Worm (Caenorhabditis elegans): ENCODE measurements around the gene W07A12.8.

Gene W07A12.8

DNA sequence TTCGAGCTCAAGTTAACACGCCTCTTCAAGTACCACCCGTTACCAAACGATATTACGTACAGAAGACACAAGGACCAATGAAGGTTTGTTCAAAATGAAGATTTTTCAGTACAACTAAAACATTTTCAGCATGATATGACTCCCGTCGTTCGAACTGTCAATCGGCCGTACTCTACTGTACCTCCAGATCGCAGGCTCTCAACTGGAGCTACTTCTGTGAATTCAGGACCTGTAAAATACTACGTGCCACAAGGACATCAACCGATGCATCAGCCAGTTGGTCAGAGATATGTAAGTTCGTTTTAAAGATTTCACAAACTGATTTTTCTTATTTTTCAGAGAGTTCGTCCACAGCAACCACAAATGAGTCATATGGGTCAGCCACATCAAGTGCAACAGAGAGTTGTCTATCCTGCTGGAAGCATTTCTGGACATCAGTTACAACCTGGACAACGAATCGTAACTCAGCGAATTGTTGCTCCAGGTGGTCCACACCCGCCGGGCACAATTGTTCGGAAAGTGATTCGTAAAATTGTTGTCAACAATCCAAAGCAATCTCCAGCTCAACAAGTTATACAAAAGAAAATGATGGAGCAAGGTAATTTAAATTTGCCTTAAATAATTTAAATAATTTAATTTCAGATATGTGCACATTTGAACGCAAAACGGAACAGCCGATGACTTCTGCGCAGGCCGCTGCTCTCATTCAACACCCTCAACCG is 6.0 kb upstream of the W07A12.8 start:
- no peak for TF ChIP-seq M03D4.4 (tag; optimal IDR thresholded peaks at IDR 0.05)
- TF ChIP-seq ces-1 (GFP tag; optimal IDR thresholded peaks at IDR 0.05) = no peak
- TF ChIP-seq nhr-76 (tag; optimal IDR thresholded peaks at IDR 0.05) = no peak
- no peak for TF ChIP-seq flh-1 (GFP tag; optimal IDR thresholded peaks at IDR 0.05)
- TF ChIP-seq zip-8 (tag; optimal IDR thresholded peaks at IDR 0.05) = no peak
- no peak for TF ChIP-seq snpc-4 (tag; optimal IDR thresholded peaks at IDR 0.05)

DNA sequence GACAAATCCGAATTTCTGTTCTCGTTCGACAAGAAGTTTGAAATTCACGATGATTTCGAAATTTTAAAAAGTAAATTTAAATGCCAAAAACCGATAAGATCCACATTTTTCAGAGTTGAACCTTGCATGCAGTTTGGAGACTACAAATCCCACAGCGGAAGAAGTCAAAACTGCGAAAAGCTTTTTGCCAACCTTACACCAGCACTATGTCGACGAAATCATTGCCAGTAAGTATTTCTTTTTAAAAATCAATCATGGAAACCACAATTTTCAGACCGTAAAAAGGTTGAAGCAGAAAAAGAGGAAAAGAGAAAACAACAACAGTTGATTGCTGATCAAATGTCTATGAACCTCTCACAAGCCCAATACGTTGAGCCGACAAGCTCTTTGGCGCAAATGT is 5.2 kb upstream of the W07A12.8 start:
- no peak for TF ChIP-seq sptf-1 (tag; optimal IDR thresholded peaks at IDR 0.05)

DNA sequence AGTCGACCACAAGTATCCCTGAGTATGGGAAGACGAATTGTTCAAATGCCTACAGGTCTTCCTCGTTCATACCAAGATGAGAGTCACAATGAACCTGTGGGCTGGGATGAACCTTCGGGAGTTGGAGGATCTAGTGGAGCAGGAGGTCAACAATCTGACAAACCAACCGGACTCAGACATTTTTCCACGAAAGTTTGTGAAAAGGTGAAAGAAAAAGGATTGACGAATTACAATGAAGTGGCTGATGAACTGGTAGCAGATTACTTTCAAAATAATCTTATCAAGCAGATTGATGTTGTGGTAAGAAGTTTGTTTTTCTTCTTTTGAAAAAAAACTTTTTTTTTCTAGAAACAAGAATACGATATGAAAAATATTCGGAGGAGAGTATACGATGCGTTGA is 4.4 kb upstream of the W07A12.8 start:
- TF ChIP-seq elt-3 (tag; optimal IDR thresholded peaks at IDR 0.05) (no peak), elt-1 (tag; optimal IDR thresholded peaks at IDR 0.05; ENCODE audit: borderline replicate concordance, insufficient read depth) (no peak), M03D4.4 (tag; optimal IDR thresholded peaks at IDR 0.05) (no peak), drap-1 (GFP tag; optimal IDR thresholded peaks at IDR 0.05) (no peak), unc-39 (tag; optimal IDR thresholded peaks at IDR 0.05) (no peak)

DNA sequence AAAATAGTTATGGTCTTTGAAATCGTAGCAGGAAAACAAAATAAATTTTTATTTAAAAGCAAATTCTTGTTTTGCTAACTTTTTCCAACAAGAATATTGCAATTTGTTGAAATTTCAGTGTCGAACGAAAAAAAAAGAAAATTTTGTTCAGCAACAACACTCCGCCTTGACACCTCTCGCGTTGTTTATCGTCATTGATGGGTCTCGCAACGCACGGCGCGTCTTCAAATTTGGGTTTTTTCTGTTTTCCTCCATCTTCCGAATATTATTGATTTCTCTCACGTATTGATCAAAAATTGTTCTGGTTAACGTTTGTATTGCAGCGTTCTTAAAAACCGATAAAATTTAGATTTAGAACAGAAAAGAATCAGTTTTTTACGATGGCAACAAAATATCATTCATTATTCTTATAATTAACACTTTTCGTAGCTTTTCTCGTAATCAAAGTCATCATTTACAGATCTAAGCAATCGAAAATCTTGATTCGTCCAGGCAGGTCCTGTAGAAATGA is 3.9 kb upstream of the W07A12.8 start, which contains the start of gene dpl-1:
Gene dpl-1 (plus strand): TSS at position 461 of the 511 bp plus-strand sequence.
- TF ChIP-seq lsy-2 (tag; optimal IDR thresholded peaks at IDR 0.05) (peak; percentile 24), mep-1 (tag; optimal IDR thresholded peaks at IDR 0.05) (peak; percentile 71), pha-4 (tag; optimal IDR thresholded peaks at IDR 0.05) (no peak)

DNA sequence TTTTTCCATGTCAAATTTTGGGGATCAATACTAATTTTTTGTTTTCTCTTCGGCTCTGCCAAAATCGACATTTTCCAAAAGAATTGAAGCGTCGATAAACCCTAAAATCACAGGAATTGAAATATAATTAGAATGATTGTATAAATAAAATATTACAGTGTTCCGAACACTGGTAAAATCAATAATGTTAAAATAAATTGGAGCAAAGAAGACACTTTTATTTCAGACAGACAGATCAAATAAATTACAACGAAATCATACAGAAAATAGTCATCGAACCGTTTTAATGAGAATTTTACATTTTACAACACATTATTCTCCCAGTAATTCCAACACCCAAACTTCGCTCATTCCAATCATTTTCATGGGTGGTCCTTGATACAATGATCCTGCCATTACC is 2.1 kb upstream of the W07A12.8 start, which contains the start of gene T23G7.3:
Gene T23G7.3 (minus strand): TSS at position 101 of the 400 bp plus-strand sequence.
- TF ChIP-seq cnd-1 (tag; optimal IDR thresholded peaks at IDR 0.05) (no peak), elt-3 (tag; optimal IDR thresholded peaks at IDR 0.05) (no peak), ceh-43 (GFP tag; optimal IDR thresholded peaks at IDR 0.05) (no peak), unc-120 (tag; optimal IDR thresholded peaks at IDR 0.05; ENCODE audit: poor library complexity, severe bottlenecking) (no peak), sptf-1 (tag; optimal IDR thresholded peaks at IDR 0.05) (no peak), unc-39 (tag; optimal IDR thresholded peaks at IDR 0.05) (no peak), lin-32 (GFP tag; optimal IDR thresholded peaks at IDR 0.05) (no peak), ceh-83 (GFP tag; optimal IDR thresholded peaks at IDR 0.05) (no peak), lsy-2 (tag; optimal IDR thresholded peaks at IDR 0.05) (no peak), drap-1 (GFP tag; optimal IDR thresholded peaks at IDR 0.05) (no peak), pha-4 (tag; optimal IDR thresholded peaks at IDR 0.05) (no peak), ham-2 (GFP tag; optimal IDR thresholded peaks at IDR 0.05) (no peak), tbx-8 (GFP tag; optimal IDR thresholded peaks at IDR 0.05) (no peak), nhr-28 (tag; optimal IDR thresholded peaks at IDR 0.05) (no peak), mep-1 (tag; optimal IDR thresholded peaks at IDR 0.05) (no peak), sem-2 (GFP tag; optimal IDR thresholded peaks at IDR 0.05) (no peak), blmp-1 (tag; optimal IDR thresholded peaks at IDR 0.05) (no peak), bed-3 (GFP tag; optimal IDR thresholded peaks at IDR 0.05) (no peak)

DNA sequence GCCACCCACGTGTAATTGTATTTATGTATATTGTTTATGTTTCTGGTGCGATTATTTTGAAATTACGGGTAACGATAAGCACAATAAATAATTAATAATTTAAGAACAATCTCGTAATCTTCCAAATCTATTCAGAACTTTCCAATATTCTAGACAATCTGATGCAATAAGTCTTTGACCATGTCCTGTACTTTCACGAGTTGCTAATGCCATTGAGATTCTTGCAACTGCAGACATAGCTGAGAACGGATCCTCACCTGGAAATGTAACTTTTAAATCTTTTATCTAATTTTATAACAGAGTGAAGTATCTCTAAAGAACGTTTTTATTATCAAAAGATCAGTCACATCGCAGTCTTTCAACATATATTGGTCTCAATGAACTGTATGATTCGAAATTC is 2.3 kb downstream of the W07A12.8 start:
- no peak for TF ChIP-seq mep-1 (tag; optimal IDR thresholded peaks at IDR 0.05)
- no peak for TF ChIP-seq nhr-2 (tag; optimal IDR thresholded peaks at IDR 0.05)
- no peak for TF ChIP-seq cnd-1 (tag; optimal IDR thresholded peaks at IDR 0.05)
- TF ChIP-seq nhr-28 (tag; optimal IDR thresholded peaks at IDR 0.05) = no peak

DNA sequence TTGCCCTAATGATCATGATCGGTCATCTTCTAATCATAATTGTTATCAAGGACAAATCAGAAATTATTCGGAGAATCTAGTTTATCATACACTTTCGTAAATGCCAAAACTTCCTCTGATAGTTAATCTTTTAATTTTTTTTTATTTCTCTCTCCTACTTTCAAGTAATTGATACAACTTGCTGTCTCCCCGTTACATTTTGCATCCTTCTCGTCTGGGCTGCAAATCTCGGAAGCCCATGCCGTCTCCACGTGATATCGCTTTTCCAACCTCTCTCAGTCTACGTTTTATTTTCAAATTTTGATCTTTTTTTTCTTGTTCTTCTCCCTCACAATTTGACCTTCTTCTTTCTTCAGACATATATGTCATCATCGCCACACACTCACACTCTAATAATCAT is 4.6 kb downstream of the W07A12.8 start, which contains the start of gene rhy-1:
Gene rhy-1 (plus strand): TSS at position 357 of the 400 bp plus-strand sequence.
- TF ChIP-seq mab-5 (tag; optimal IDR thresholded peaks at IDR 0.05) (no peak), nhr-237 (tag; optimal IDR thresholded peaks at IDR 0.05) (no peak), elt-1 (tag; optimal IDR thresholded peaks at IDR 0.05; ENCODE audit: borderline replicate concordance, insufficient read depth) (no peak), ham-2 (GFP tag; optimal IDR thresholded peaks at IDR 0.05) (no peak), unc-62 (GFP tag; optimal IDR thresholded peaks at IDR 0.05) (no peak), elt-3 (tag; optimal IDR thresholded peaks at IDR 0.05) (peak; percentile 42)

All from whole organism, mixed stage, embryonic.